Fruit fly (Drosophila melanogaster) whole organism: ENCODE measurements around the gene Arfrp1.

ENCODE experiments used
- CG8478 ChIP-seq: fragments of >200 bp; optimal IDR thresholded peaks from 2 replicates; lab custom pipeline; 2018; ENCODE audit warnings: inconsistent platforms
- Dll ChIP-seq: fragments of >200 bp; optimal IDR thresholded peaks from 2 replicates; lab custom pipeline; 2017
- EcR ChIP-seq, 2 experiments: fragments of >200 bp; optimal IDR thresholded peaks; 2 replicates each; lab custom pipeline; 2017; ENCODE audit warnings: missing biosample characterization in 2 of 2, missing genetic modification characterization in 2 of 2, missing genetic modification reagents in 2 of 2
- pan ChIP-seq: fragments of >200 bp; optimal IDR thresholded peaks from 2 replicates; lab custom pipeline; 2017
- psq ChIP-seq: fragments of >200 bp; optimal IDR thresholded peaks from 2 replicates; lab custom pipeline; 2017
- usp ChIP-seq: fragments of >200 bp; optimal IDR thresholded peaks from 2 replicates; lab custom pipeline; 2017; ENCODE audit warnings: missing biosample characterization, missing genetic modification characterization, mixed read lengths

The Arfrp1 gene

DNA sequence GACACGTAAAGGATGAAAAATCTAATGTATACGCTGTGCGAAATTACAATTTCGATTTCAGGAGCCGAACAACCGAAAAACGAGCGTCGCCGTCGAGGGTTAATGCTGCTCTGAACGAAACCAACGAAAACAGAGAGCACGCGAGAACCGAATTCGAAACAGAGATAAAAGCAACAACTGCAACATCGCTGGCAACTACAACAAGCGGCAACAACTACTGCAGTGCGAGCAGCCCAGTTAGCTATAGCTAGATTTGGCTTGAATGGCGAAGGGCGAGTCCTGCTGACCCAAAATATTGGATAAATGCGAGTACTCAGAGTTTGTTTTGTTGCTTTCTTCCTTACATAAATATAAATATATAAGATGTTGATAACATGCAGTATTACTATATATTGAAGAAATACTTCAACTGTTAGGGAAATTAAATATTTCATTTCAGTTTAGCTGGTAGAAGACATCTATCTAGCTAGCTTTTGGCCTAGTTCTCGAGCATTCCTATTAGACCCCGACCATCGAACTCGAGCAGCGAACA lies 28.1 kb downstream of the Arfrp1 start, which contains the start of gene fend:
Gene fend, minus strand, starts transcription at position 178 of the 532 bp plus-strand sequence.
- TF ChIP-seq Dll (lab: Kevin White, UChicago) = no peak
- TF ChIP-seq usp (GFP tag; lab: Kevin White, UChicago) = no peak
- TF ChIP-seq psq = no peak
- no peak for TF ChIP-seq EcR (GFP tag; optimal IDR thresholded peaks at IDR 0.05; lab: Kevin White, UChicago)
- TF ChIP-seq CG8478 (lab: Kevin White, UChicago) = no peak
- TF ChIP-seq pan (lab: Kevin White, UChicago) = no peak

DNA sequence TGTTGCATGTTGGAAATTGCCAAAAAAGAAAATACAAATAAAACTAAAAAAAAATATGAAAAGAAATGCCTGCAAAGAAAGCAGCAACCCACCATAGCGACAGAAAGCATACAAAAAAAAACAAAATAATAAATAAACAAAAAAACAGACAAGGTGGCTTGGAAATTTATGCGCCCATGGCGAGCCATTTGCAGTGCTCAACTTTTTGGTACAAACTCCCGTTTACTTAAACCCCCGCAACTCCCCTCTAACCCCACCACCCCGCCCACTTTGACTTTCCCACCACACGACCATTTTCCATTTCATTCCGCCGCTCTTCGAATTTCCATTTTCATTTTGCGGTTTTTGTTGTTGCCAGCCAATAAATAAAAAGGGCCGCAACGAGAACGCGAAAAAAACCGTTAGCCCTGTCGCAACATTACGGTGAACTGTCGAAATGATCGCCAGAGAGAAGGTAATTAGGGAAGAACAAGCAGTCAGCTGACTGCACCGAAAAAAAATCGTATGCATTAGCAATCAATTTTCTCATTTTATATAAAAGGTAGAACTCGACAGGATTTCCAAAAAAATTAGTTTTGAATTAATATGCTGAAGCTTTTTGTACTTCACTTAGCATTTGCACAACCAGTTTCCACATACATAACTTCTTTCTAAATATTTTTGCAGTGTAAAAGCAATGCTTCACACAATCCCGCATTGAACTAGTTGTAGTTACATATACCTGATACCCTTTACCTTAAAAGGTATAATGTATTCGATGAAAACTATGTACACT lies 30.1 kb downstream of the Arfrp1 start:
- TF ChIP-seq usp (GFP tag; lab: Kevin White, UChicago) (no peak), CG8478 (lab: Kevin White, UChicago) (no peak), EcR (GFP tag; optimal IDR thresholded peaks at IDR 0.05; lab: Kevin White, UChicago) (no peak), Dll (lab: Kevin White, UChicago) (no peak), pan (lab: Kevin White, UChicago) (no peak), psq (no peak)

DNA sequence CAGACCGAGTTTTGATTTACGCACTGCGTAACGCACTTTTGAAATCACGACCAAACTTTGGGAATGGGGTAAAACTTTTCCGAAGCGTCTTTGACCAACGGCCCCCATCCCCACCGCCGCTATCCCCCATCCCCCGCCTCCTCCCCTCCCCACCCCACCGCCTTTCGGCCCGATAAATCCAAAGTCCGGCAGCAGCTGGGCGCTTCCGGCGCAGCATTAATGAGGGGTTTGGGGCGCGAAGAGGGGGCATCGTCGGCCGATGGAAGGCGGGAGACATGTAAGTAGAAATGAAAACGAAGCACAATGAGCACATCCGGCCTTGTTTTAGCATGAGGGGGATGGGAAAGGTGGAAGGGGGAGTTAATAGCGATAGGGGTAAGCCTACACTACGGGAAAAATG lies 32.3 kb downstream of the Arfrp1 start:
- TF ChIP-seq CG8478 (lab: Kevin White, UChicago) (no peak), pan (lab: Kevin White, UChicago) (no peak), psq (no peak)

DNA sequence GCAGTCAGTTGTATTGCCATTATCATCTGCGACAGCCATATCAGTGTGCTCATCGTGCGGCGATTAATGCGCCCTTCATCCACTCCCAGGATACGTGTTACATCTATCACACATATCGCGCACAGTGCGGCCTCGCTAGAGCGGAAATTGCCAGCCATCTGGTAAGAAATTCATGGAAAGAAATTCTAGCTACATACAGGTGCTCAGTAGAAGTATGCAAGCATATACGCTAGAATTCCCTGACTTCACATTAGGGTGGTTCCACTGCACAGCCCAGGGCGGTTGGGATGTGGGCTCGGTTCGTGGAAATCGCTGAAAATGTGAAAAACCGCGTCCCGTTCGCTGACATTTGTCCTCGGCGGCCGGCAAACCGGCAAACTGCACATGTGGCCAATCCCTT lies 34.4 kb downstream of the Arfrp1 start:
- TF ChIP-seq CG8478 (lab: Kevin White, UChicago) (no peak), EcR (GFP tag; optimal IDR thresholded peaks at IDR 0.05; lab: Kevin White, UChicago) (no peak), psq (no peak), Dll (lab: Kevin White, UChicago) (no peak)

DNA sequence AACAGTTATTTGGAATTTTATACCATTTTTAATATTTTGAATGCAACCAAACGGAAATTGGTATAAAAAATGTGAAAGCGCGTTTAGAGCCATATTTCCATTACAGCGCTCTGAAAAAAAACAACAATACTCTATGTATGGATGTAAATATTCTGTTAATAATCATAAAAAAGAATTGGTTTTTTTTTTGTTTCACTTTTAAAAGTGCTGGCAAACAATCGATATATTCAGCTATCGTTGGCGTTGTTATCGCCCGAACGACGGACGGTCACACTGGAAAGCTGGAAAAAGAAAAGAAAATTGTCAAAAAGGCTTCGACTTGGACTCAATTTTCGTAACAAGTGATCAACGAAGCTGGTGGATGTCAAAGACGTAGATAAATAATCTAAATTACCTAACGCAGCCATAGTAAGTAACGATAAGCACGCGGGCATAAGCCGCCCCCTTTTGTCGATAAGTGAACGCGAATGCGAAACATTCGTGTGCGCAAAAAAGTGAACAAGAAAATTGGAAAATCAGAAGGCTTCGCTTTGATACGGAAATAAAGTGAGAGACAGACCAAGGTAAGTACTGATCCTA lies 35.4 kb downstream of the Arfrp1 start, which contains the start of gene CG7065:
Gene CG7065, plus strand, starts transcription at position 270 of the 579 bp plus-strand sequence.
- TF ChIP-seq CG8478 (lab: Kevin White, UChicago) (no peak), Dll (lab: Kevin White, UChicago) (no peak), usp (GFP tag; lab: Kevin White, UChicago) (no peak), EcR (GFP tag; optimal IDR thresholded peaks at IDR 0.05; lab: Kevin White, UChicago) (no peak), pan (lab: Kevin White, UChicago) (no peak), psq (no peak)

DNA sequence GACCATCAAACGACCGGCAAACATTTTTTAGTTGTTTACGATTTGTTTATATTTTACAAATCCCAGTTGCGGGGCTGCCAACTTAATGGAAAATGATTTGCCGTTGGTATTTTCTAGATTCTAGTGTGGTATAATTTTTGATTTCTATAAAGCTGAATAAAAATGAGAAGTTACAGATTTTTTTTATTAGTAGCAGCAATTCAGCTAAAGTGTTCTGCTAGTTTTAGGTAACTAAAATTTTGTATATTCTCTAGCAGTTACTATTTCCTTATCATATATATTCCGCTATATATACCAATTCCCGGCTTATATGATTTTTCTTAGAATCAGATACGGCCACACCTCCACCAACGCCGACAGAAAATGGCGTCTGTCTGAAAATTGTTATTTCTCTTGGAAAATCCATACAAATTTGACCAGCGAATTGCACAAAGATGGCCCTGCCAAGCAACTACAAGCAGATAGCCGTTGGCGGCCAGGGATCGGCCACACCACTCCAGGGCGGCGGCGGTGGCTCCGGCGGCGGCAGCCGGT lies 42.2 kb downstream of the Arfrp1 start, which contains the start of the genes fh and Bap111:
Gene fh, minus strand, starts transcription at position 83 of the 534 bp plus-strand sequence.
Gene Bap111, plus strand, starts transcription at position 321 of the 534 bp plus-strand sequence.
- no peak for TF ChIP-seq pan (lab: Kevin White, UChicago)
- no peak for TF ChIP-seq EcR (GFP tag; optimal IDR thresholded peaks at IDR 0.05; lab: Kevin White, UChicago)
- TF ChIP-seq CG8478 (lab: Kevin White, UChicago) = no peak
- no peak for TF ChIP-seq usp (GFP tag; lab: Kevin White, UChicago)
- TF ChIP-seq psq = no peak
- no peak for TF ChIP-seq Dll (lab: Kevin White, UChicago)

DNA sequence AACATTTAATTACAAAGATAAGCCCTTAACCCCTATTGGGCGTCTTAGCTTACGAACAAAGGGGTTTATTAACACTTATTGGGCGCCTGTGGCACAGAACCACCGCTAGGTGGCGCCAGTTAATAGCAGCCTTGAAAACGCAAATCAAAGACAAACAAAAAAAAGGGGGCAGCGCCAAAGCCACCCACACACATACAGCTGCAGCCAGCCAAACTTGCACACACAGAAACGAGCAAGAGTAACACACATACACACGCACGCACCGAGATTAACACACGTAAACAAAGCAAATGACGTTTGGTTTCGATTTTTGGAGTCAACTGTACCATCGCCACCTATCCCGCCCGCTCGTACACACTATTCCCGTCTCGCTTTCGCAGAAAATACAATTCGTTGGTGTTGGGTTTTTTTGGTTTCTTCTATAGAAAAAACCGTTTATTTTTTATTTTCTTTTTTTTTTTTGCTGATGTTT lies 45.3 kb downstream of the Arfrp1 start:
- TF ChIP-seq Dll (lab: Kevin White, UChicago) = no peak
- no peak for TF ChIP-seq psq
- TF ChIP-seq usp (GFP tag; lab: Kevin White, UChicago) = no peak
- no peak for TF ChIP-seq CG8478 (lab: Kevin White, UChicago)
- no peak for TF ChIP-seq pan (lab: Kevin White, UChicago)
- no peak for TF ChIP-seq EcR (GFP tag; optimal IDR thresholded peaks at IDR 0.05; lab: Kevin White, UChicago)

DNA sequence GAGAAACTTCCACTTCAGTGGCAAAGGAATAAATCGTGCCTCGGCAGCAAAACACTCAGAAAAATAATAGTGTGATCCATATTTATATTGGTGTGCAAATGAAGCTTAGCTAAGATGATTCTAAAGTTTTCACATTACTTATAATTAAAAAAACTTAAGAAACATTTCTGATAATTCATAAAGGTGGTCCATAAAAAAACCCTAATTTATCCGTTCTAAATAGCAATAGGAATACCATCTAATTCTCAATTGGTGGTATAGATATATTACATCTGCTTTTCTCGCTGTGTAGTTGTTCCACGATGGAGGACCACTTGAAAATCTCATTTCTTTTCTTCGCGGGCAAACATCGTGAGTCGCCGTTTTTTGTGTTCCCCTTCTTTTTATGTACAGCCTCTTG lies 48.3 kb downstream of the Arfrp1 start:
- no peak for TF ChIP-seq CG8478 (lab: Kevin White, UChicago)
- TF ChIP-seq psq = no peak
- no peak for TF ChIP-seq pan (lab: Kevin White, UChicago)
- TF ChIP-seq EcR (GFP tag; optimal IDR thresholded peaks at IDR 0.05; lab: Kevin White, UChicago) = no peak
- TF ChIP-seq Dll (lab: Kevin White, UChicago) = no peak
- no peak for TF ChIP-seq usp (GFP tag; lab: Kevin White, UChicago)

DNA sequence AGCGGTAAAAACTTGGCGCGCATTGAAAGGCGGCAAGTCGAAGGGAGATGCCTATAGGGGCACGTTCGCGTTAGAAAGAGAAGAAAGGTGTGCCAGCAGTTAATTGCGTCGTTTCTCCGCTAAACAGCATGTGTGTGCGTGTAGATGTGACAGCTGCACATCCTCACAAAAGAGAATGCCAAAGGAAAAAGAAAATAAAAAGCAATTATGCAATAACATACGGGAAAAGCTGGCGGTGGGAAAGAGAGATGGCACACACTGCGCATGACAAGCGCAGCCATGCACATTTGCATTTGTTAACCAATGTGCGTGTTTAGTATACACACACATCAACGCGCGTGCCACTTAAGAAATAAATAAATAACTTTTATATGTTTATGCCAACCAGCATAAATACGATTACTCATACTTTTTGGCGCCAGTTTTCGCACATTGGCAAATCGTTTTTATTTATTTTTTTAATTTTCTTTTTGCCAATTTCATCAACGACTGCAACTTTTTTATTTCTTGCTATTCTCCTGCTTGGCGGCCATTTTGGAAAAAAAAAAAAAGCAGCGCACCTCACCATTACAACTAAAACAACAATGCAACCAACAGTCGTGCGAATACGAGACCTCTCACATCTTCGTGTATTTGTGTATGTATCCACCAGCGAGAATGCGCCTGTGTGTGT lies 49.0 kb downstream of the Arfrp1 start:
- peak; percentile 41 for TF ChIP-seq Dll (lab: Kevin White, UChicago)
- TF ChIP-seq EcR (GFP tag; optimal IDR thresholded peaks at IDR 0.05; lab: Kevin White, UChicago) = no peak
- no peak for TF ChIP-seq usp (GFP tag; lab: Kevin White, UChicago)
- TF ChIP-seq pan (lab: Kevin White, UChicago) = no peak
- TF ChIP-seq psq = no peak
- TF ChIP-seq CG8478 (lab: Kevin White, UChicago) = peak; percentile 43

DNA sequence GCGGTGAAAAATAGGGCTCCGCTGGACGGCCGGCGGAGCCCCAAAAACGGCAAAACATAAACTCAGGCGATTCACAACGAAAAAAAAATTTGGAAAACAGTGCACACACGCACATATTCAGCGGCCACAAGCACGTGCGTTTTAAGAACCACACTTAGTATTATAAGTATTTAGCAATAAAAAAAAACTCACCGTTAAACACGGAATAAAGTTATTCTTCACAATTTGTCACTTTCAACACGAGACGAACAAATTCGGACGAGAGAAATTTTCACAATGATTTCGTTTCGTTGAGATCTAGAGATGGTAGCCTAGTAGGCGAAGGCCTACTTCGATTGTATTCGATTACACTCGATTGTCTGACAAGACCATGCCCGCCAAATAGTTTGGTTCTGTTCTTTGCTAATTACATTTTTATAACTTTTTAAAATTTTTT lies 49.5 kb downstream of the Arfrp1 start, which contains the start of gene His3.3B:
Gene His3.3B, minus strand, starts transcription at position 282 of the 436 bp plus-strand sequence.
- TF ChIP-seq CG8478 (lab: Kevin White, UChicago) (no peak), EcR (GFP tag; optimal IDR thresholded peaks at IDR 0.05; lab: Kevin White, UChicago) (no peak), usp (GFP tag; lab: Kevin White, UChicago) (no peak), Dll (lab: Kevin White, UChicago) (no peak), psq (no peak), pan (lab: Kevin White, UChicago) (no peak)
